Fruit fly (Drosophila melanogaster) whole organism, embryonic: ENCODE data around the gene CG34348.
A peak's percentile ranks its signal among the peaks of the same experiment; 100 is the strongest.

Source experiments
- ATbp ChIP-seq: fragments of 200-800 bp; sonication (Bioruptor generic); optimal IDR thresholded peaks from 2 replicates; lab custom pipeline; 2017; ENCODE audit warnings: missing biosample characterization, mild to moderate bottlenecking, missing genetic modification characterization, missing genetic modification reagents
- Atf6 ChIP-seq: fragments of 200-800 bp; sonication (Bioruptor generic); IDR thresholded peaks from 2 replicates; pipeline ENCODE4 v1.3.6; 2022; ENCODE audit warnings: missing biosample characterization, missing genetic modification characterization
- CG10321 ChIP-seq: fragments of 200-800 bp; sonication (Bioruptor generic); IDR thresholded peaks from 2 replicates; pipeline ENCODE4 v1.3.6; 2022; ENCODE audit warnings: missing biosample characterization, missing genetic modification characterization
- CG10366 ChIP-seq: fragments of 200-800 bp; sonication (Bioruptor generic); IDR thresholded peaks from 2 replicates; pipeline ENCODE4 v1.3.6; 2022; ENCODE audit warnings: missing biosample characterization, missing genetic modification characterization
- CG11398 ChIP-seq: fragments of 200-800 bp; sonication (Bioruptor generic); optimal IDR thresholded peaks from 2 replicates; lab custom pipeline; 2016; ENCODE audit warnings: missing biosample characterization, missing genetic modification characterization
- CG11456 ChIP-seq: fragments of 200-800 bp; sonication (Bioruptor generic); IDR thresholded peaks from 3 replicates; pipeline ENCODE4 v1.3.6; 2022; ENCODE audit warnings: missing biosample characterization, missing genetic modification characterization
- CG11504 ChIP-seq: fragments of 200-800 bp; sonication (Bioruptor generic); optimal IDR thresholded peaks from 3 replicates; lab custom pipeline; 2019; ENCODE audit warnings: missing biosample characterization, mild to moderate bottlenecking, missing genetic modification characterization, moderate library complexity
- CG1233 ChIP-seq: fragments of 200-800 bp; sonication (Bioruptor generic); optimal IDR thresholded peaks from 4 replicates; lab custom pipeline; 2018; ENCODE audit warnings: missing biosample characterization, mild to moderate bottlenecking, missing genetic modification characterization
- CG12744 ChIP-seq: fragments of 200-800 bp; sonication (Bioruptor generic); optimal IDR thresholded peaks from 2 replicates; lab custom pipeline; 2016; ENCODE audit warnings: missing biosample characterization, missing genetic modification characterization
- CG12769 ChIP-seq: fragments of 200-800 bp; sonication (Bioruptor generic); optimal IDR thresholded peaks from 2 replicates; lab custom pipeline; 2019; ENCODE audit warnings: missing biosample characterization, mild to moderate bottlenecking, missing genetic modification characterization, moderate library complexity
- CG12942 ChIP-seq: fragments of 200-800 bp; sonication (Bioruptor generic); optimal IDR thresholded peaks from 3 replicates; lab custom pipeline; 2016; ENCODE audit warnings: missing biosample characterization, missing genetic modification characterization
- CG15479 ChIP-seq: fragments of 200-800 bp; sonication (Bioruptor generic); optimal IDR thresholded peaks from 3 replicates; lab custom pipeline; 2019; ENCODE audit warnings: missing biosample characterization, mild to moderate bottlenecking, missing genetic modification characterization, moderate library complexity
- CG1603 ChIP-seq: fragments of 200-800 bp; sonication (Bioruptor generic); optimal IDR thresholded peaks from 2 replicates; lab custom pipeline; 2019; ENCODE audit warnings: missing biosample characterization, mild to moderate bottlenecking, missing genetic modification characterization, moderate library complexity
- CG17829 ChIP-seq: fragments of 200-800 bp; optimal IDR thresholded peaks from 2 replicates; lab custom pipeline; 2019; ENCODE audit warnings: missing biosample characterization, mild to moderate bottlenecking, missing genetic modification characterization, moderate library complexity
- CG18599 ChIP-seq: fragments of 200-800 bp; sonication (Bioruptor generic); optimal IDR thresholded peaks from 3 replicates; lab custom pipeline; 2017; ENCODE audit warnings: missing biosample characterization, missing genetic modification characterization, mild to moderate bottlenecking, moderate library complexity, missing genetic modification reagents
- CG30403 ChIP-seq: fragments of 200-800 bp; sonication (Bioruptor generic); optimal IDR thresholded peaks from 3 replicates; lab custom pipeline; 2016; ENCODE audit warnings: missing biosample characterization, missing genetic modification characterization
- CG30431 ChIP-seq: fragments of 200-800 bp; sonication (Bioruptor generic); optimal IDR thresholded peaks from 2 replicates; lab custom pipeline; 2017; ENCODE audit warnings: missing biosample characterization, missing genetic modification characterization
- CG4404 ChIP-seq: fragments of 200-800 bp; sonication (Bioruptor generic); IDR thresholded peaks from 2 replicates; pipeline ENCODE4 v1.3.6; 2022; ENCODE audit warnings: missing biosample characterization, missing genetic modification characterization
- CG7357 ChIP-seq: fragments of 200-800 bp; sonication (Bioruptor generic); IDR thresholded peaks from 3 replicates; pipeline ENCODE4 v1.3.6; 2022; ENCODE audit warnings: missing biosample characterization, missing genetic modification characterization
- CG9932 ChIP-seq: fragments of 200-800 bp; sonication (Bioruptor generic); IDR thresholded peaks from 2 replicates; pipeline ENCODE4 v1.3.6; 2022; ENCODE audit warnings: missing biosample characterization, missing genetic modification characterization
- CkIIα-i1 ChIP-seq: fragments of 200-800 bp; sonication (Bioruptor generic); IDR thresholded peaks from 2 replicates; pipeline ENCODE4 v1.3.6; 2022; ENCODE audit warnings: missing biosample characterization, missing genetic modification characterization
- Eip74EF ChIP-seq, 2 experiments: fragments of 200-800 bp in 1 of 2; fragments of >200 bp in 1 of 2; sonication (Bioruptor generic) in 1 of 2; optimal IDR thresholded peaks; 2 replicates each; lab custom pipeline; 2017 to 2019; ENCODE audit warnings: missing biosample characterization in 2 of 2, missing genetic modification characterization in 2 of 2, mild to moderate bottlenecking in 1 of 2, moderate library complexity in 1 of 2
- Ets65A ChIP-seq: fragments of 200-800 bp; sonication (Bioruptor generic); peaks from one replicate; lab custom pipeline; 2016; ENCODE audit warnings: missing biosample characterization, missing genetic modification characterization
- Fer3 ChIP-seq: fragments of 200-800 bp; sonication (Bioruptor generic); optimal IDR thresholded peaks from 2 replicates; lab custom pipeline; 2018; ENCODE audit warnings: missing biosample characterization, mild to moderate bottlenecking, missing genetic modification characterization, moderate library complexity
- H15 ChIP-seq: fragments of 200-800 bp; sonication (Bioruptor generic); IDR thresholded peaks from 3 replicates; pipeline ENCODE4 v1.3.6; 2022; ENCODE audit warnings: missing biosample characterization, missing genetic modification characterization
- Hr3 ChIP-seq: fragments of 200-800 bp; sonication (Bioruptor generic); optimal IDR thresholded peaks from 3 replicates; lab custom pipeline; 2016; ENCODE audit warnings: missing biosample characterization, missing genetic modification characterization
- Lpt ChIP-seq: fragments of >200 bp; optimal IDR thresholded peaks from 2 replicates; lab custom pipeline; 2018; ENCODE audit warnings: missing biosample characterization, missing genetic modification characterization
- MESR4 ChIP-seq: fragments of 200-800 bp; sonication (Bioruptor generic); optimal IDR thresholded peaks from 2 replicates; lab custom pipeline; 2018; ENCODE audit warnings: missing biosample characterization, mild to moderate bottlenecking, missing genetic modification characterization, moderate library complexity
- Mes4 ChIP-seq: fragments of 200-800 bp; sonication (Bioruptor generic); optimal IDR thresholded peaks from 2 replicates; lab custom pipeline; 2016; ENCODE audit warnings: missing biosample characterization, missing genetic modification characterization
- NK7.1 ChIP-seq: fragments of 200-800 bp; sonication (Bioruptor generic); optimal IDR thresholded peaks from 3 replicates; lab custom pipeline; 2016; ENCODE audit warnings: missing biosample characterization, missing genetic modification characterization
- Neu2 ChIP-seq: fragments of 200-800 bp; sonication (Bioruptor generic); optimal IDR thresholded peaks from 3 replicates; lab custom pipeline; 2016; ENCODE audit warnings: missing biosample characterization, missing genetic modification characterization, borderline replicate concordance
- NfI ChIP-seq: fragments of 200-800 bp; sonication (Bioruptor generic); optimal IDR thresholded peaks from 3 replicates; lab custom pipeline; 2018; ENCODE audit warnings: missing biosample characterization, mild to moderate bottlenecking, missing genetic modification characterization, moderate library complexity
- Side ChIP-seq: fragments of 200-800 bp; sonication (Bioruptor generic); optimal IDR thresholded peaks from 2 replicates; lab custom pipeline; 2016; ENCODE audit warnings: missing biosample characterization, missing genetic modification characterization
- Vsx1 ChIP-seq: fragments of 200-800 bp; sonication (Bioruptor generic); optimal IDR thresholded peaks from 2 replicates; lab custom pipeline; 2017; ENCODE audit warnings: missing biosample characterization, mild to moderate bottlenecking, missing genetic modification characterization, missing genetic modification reagents
- cato ChIP-seq: fragments of 200-800 bp; sonication (Bioruptor generic); optimal IDR thresholded peaks from 2 replicates; lab custom pipeline; 2016; ENCODE audit warnings: missing biosample characterization, missing genetic modification characterization, borderline replicate concordance
- crc ChIP-seq: fragments of 200-800 bp; sonication (Bioruptor generic); optimal IDR thresholded peaks from 2 replicates; lab custom pipeline; 2016; ENCODE audit warnings: missing biosample characterization, missing genetic modification characterization
- croc ChIP-seq: fragments of 200-800 bp; sonication (Bioruptor generic); conservative IDR thresholded peaks from 3 replicates; pipeline ENCODE4 v1.3.6; 2022; ENCODE audit warnings: missing biosample characterization, missing genetic modification characterization
- exex ChIP-seq: fragments of 200-800 bp; sonication (Bioruptor generic); optimal IDR thresholded peaks from 4 replicates; lab custom pipeline; 2018; ENCODE audit warnings: missing biosample characterization, mild to moderate bottlenecking, missing genetic modification characterization, moderate library complexity
- eyg ChIP-seq: fragments of 200-800 bp; sonication (Bioruptor generic); optimal IDR thresholded peaks from 3 replicates; lab custom pipeline; 2016; ENCODE audit warnings: missing biosample characterization, missing genetic modification characterization
- gce ChIP-seq: fragments of 200-800 bp; sonication (Bioruptor generic); IDR thresholded peaks from 3 replicates; pipeline ENCODE4 v1.3.6; 2022; ENCODE audit warnings: missing biosample characterization, missing genetic modification characterization
- knrl ChIP-seq: fragments of 200-800 bp; sonication (Bioruptor generic); IDR thresholded peaks from 3 replicates; pipeline ENCODE4 v1.3.6; 2022; ENCODE audit warnings: missing biosample characterization, missing genetic modification characterization; ENCODE audit not compliant: partially characterized antibody
- nmo ChIP-seq: fragments of 200-800 bp; sonication (Bioruptor generic); optimal IDR thresholded peaks from 2 replicates; lab custom pipeline; 2018; ENCODE audit warnings: missing biosample characterization, mild to moderate bottlenecking, missing genetic modification characterization, moderate library complexity
- pho ChIP-seq: fragments of 200-800 bp; sonication (Bioruptor generic); optimal IDR thresholded peaks from 2 replicates; lab custom pipeline; 2016; ENCODE audit warnings: missing biosample characterization, missing genetic modification characterization
- pzg ChIP-seq: fragments of 200-800 bp; sonication (Bioruptor generic); optimal IDR thresholded peaks from 3 replicates; lab custom pipeline; 2018; ENCODE audit warnings: missing biosample characterization, mild to moderate bottlenecking, missing genetic modification characterization, moderate library complexity
- row ChIP-seq: fragments of 200-800 bp; sonication (Bioruptor generic); IDR thresholded peaks from 3 replicates; pipeline ENCODE4 v1.3.6; 2022; ENCODE audit warnings: missing biosample characterization, missing genetic modification characterization
- schlank ChIP-seq: fragments of 200-800 bp; sonication (Bioruptor generic); optimal IDR thresholded peaks from 2 replicates; lab custom pipeline; 2018; ENCODE audit warnings: missing biosample characterization, mild to moderate bottlenecking, missing genetic modification characterization
- seq ChIP-seq: fragments of 200-800 bp; sonication (Bioruptor generic); IDR thresholded peaks from 2 replicates; pipeline ENCODE4 v1.3.6; 2022; ENCODE audit warnings: missing biosample characterization, missing genetic modification characterization
- slbo ChIP-seq: fragments of 200-800 bp; sonication (Bioruptor generic); IDR thresholded peaks from 2 replicates; pipeline ENCODE4 v1.3.6; 2022; ENCODE audit warnings: missing biosample characterization, missing genetic modification characterization
- sob ChIP-seq: fragments of 200-800 bp; sonication (Bioruptor generic); IDR thresholded peaks from 2 replicates; pipeline ENCODE4 v1.3.6; 2022; ENCODE audit warnings: missing biosample characterization, missing genetic modification characterization
- stc ChIP-seq: fragments of 200-800 bp; sonication (Bioruptor generic); IDR thresholded peaks from 2 replicates; pipeline ENCODE4 v1.3.6; 2022; ENCODE audit warnings: missing biosample characterization, missing genetic modification characterization
- unc-4 ChIP-seq: fragments of 200-800 bp; sonication (Bioruptor generic); IDR thresholded peaks from 2 replicates; pipeline ENCODE4 v1.3.6; 2022; ENCODE audit warnings: missing biosample characterization, missing genetic modification characterization; ENCODE audit not compliant: partially characterized antibody

CG34348 gene

dm6 chrX:11370792-11371191 lies 31.1 kb downstream of the CG34348 start:
- TF ChIP-seq Hr3 (GFP tag; lab: Kevin White, UChicago) (no peak), CG30431 (GFP tag; lab: Kevin White, UChicago) (no peak), cato (no peak), ATbp (GFP tag; lab: Kevin White, UChicago) (no peak), CG12769 (tag; lab: Kevin White, UChicago) (peak; percentile 39), MESR4 (GFP tag; lab: Kevin White, UChicago) (no peak), Lpt (GFP tag; lab: Kevin White, UChicago) (no peak), Fer3 (tag; lab: Kevin White, UChicago) (no peak), CkIIα-i1 (no peak), knrl (no peak), sob (GFP tag; lab: Robert Waterston, UW) (peak; percentile 60; the same call in 1 of the 2 replicates), Vsx1 (GFP tag; lab: Kevin White, UChicago) (no peak), nmo (GFP tag; lab: Kevin White, UChicago) (peak; percentile 28), schlank (tag; lab: Kevin White, UChicago) (no peak), Neu2 (GFP tag; lab: Kevin White, UChicago) (no peak), NK7.1 (GFP tag; lab: Kevin White, UChicago) (no peak), CG10366 (GFP tag; lab: Robert Waterston, UW) (peak; percentile 52), CG10321 (GFP tag; lab: Robert Waterston, UW) (no peak), CG1233 (no peak), CG15479 (GFP tag; lab: Kevin White, UChicago) (no peak), CG11456 (GFP tag; lab: Robert Waterston, UW) (0 out of 3 replicates have a peak, but pooled peaks have one; percentile 47), CG1603 (tag; lab: Kevin White, UChicago) (peak; percentile 11), crc (no peak), pho (no peak), stc (GFP tag; lab: Robert Waterston, UW) (peak; percentile 35; the same call in 1 of the 2 replicates), CG18599 (peak; percentile 15), seq (GFP tag; lab: Robert Waterston, UW) (peak; percentile 28; the same call in 1 of the 2 replicates), Atf6 (GFP tag; lab: Robert Waterston, UW) (peak; percentile 60), exex (tag; lab: Kevin White, UChicago) (no peak), slbo (GFP tag; lab: Robert Waterston, UW) (peak; percentile 60), Ets65A (GFP tag; lab: Kevin White, UChicago) (no peak), CG9932 (peak; percentile 64), CG12942 (GFP tag; lab: Kevin White, UChicago) (no peak), CG17829 (no peak), CG11504 (no peak), row (GFP tag; lab: Robert Waterston, UW) (peak; percentile 64), pzg (GFP tag; lab: Kevin White, UChicago) (no peak), CG12744 (no peak), CG7357 (GFP tag; lab: Robert Waterston, UW) (peak; percentile 56; the same call in 2 of the 3 replicates), Side (GFP tag; lab: Kevin White, UChicago) (no peak), H15 (no peak), CG11398 (GFP tag; lab: Kevin White, UChicago) (no peak), Eip74EF (GFP tag; optimal IDR thresholded peaks at IDR 0.05; lab: Kevin White, UChicago) (no peak), NfI (GFP tag; lab: Kevin White, UChicago) (no peak), gce (GFP tag; lab: Robert Waterston, UW) (no peak), croc (GFP tag; lab: Robert Waterston, UW) (peak; percentile 22; the same call in 1 of the 3 replicates), CG4404 (no peak), CG30403 (GFP tag; lab: Kevin White, UChicago) (peak; percentile 20), Mes4 (no peak), eyg (GFP tag; lab: Kevin White, UChicago) (no peak), unc-4 (GFP tag; lab: Robert Waterston, UW) (no peak)
